Worm (Caenorhabditis elegans): Measurements from ENCODE around the gene C17G1.14.

- TF ChIP-seq M03D4.4 (tag; optimal IDR thresholded peaks at IDR 0.05) (no peak), ces-1 (GFP tag; optimal IDR thresholded peaks at IDR 0.05) (no peak), snpc-4 (tag; optimal IDR thresholded peaks at IDR 0.05) (no peak), nhr-2 (tag; optimal IDR thresholded peaks at IDR 0.05) (no peak), unc-62 (GFP tag; optimal IDR thresholded peaks at IDR 0.05) (no peak)
Measured at ce11 chrX:9948963-9949362, 10.3 kb downstream of the C17G1.14 start, which contains the start of gene nas-37.
